Fruit fly (Drosophila melanogaster) whole organism, prepupa: ENCODE results near the gene CG31937.

ENCODE experiments used
- Blimp-1 ChIP-seq: fragments of 200-800 bp; sonication (Bioruptor generic); optimal IDR thresholded peaks from 3 replicates; lab custom pipeline; 2017; ENCODE audit warnings: missing biosample characterization, missing genetic modification characterization, mild to moderate bottlenecking, moderate library complexity, missing genetic modification reagents
- CG10631 ChIP-seq: fragments of 200-800 bp; sonication (Bioruptor generic); optimal IDR thresholded peaks from 2 replicates; lab custom pipeline; 2016; ENCODE audit warnings: missing biosample characterization, missing genetic modification characterization
- CG10669 ChIP-seq: fragments of 200-800 bp; sonication (Bioruptor generic); optimal IDR thresholded peaks from 3 replicates; lab custom pipeline; 2018; ENCODE audit warnings: missing biosample characterization, mild to moderate bottlenecking, missing genetic modification characterization, moderate library complexity
- CG11294 ChIP-seq: fragments of 200-800 bp; sonication (Bioruptor generic); IDR thresholded peaks from 2 replicates; pipeline ENCODE4 v1.3.6; 2022; ENCODE audit warnings: missing biosample characterization, missing genetic modification characterization
- CG11762 ChIP-seq: fragments of 200-800 bp; sonication (Bioruptor generic); optimal IDR thresholded peaks from 3 replicates; lab custom pipeline; 2016; ENCODE audit warnings: missing biosample characterization, missing genetic modification characterization; ENCODE audit not compliant: insufficient read depth
- CG15336 ChIP-seq: fragments of 200-800 bp; sonication (Bioruptor generic); IDR thresholded peaks from 2 replicates; pipeline ENCODE4 v1.3.6; 2022; ENCODE audit warnings: missing biosample characterization, missing genetic modification characterization
- CG1621 ChIP-seq: fragments of 200-800 bp; sonication (Bioruptor generic); optimal IDR thresholded peaks from 3 replicates; lab custom pipeline; 2018; ENCODE audit warnings: missing biosample characterization, mild to moderate bottlenecking, missing genetic modification characterization
- CG16779 ChIP-seq: fragments of 200-800 bp; sonication (Bioruptor generic); optimal IDR thresholded peaks from 3 replicates; lab custom pipeline; 2017; ENCODE audit warnings: missing biosample characterization, mild to moderate bottlenecking, missing genetic modification characterization
- CG3032 ChIP-seq: fragments of 200-800 bp; optimal IDR thresholded peaks from 2 replicates; lab custom pipeline; 2019; ENCODE audit warnings: missing biosample characterization, mild to moderate bottlenecking, missing genetic modification characterization, moderate library complexity
- CG32006 ChIP-seq: fragments of 200-800 bp; sonication (Bioruptor generic); optimal IDR thresholded peaks from 3 replicates; lab custom pipeline; 2017; ENCODE audit warnings: missing biosample characterization, mild to moderate bottlenecking, missing genetic modification characterization
- CG3919 ChIP-seq: fragments of 200-800 bp; sonication (Bioruptor generic); optimal IDR thresholded peaks from 3 replicates; lab custom pipeline; 2016; ENCODE audit warnings: missing biosample characterization, missing genetic modification characterization
- CG4318 ChIP-seq: fragments of 200-800 bp; sonication (Bioruptor generic); optimal IDR thresholded peaks from 3 replicates; lab custom pipeline; 2017; ENCODE audit warnings: missing biosample characterization, mild to moderate bottlenecking, missing genetic modification characterization
- CG6163 ChIP-seq: fragments of 200-800 bp; sonication (Bioruptor generic); IDR thresholded peaks from 3 replicates; pipeline ENCODE4 v1.3.6; 2022; ENCODE audit warnings: missing biosample characterization, missing genetic modification characterization
- CG6276 ChIP-seq: fragments of 200-800 bp; sonication (Bioruptor generic); optimal IDR thresholded peaks from 2 replicates; lab custom pipeline; 2017; ENCODE audit warnings: missing biosample characterization, mild to moderate bottlenecking, missing genetic modification characterization
- CG6792 ChIP-seq: fragments of 200-800 bp; sonication (Bioruptor generic); optimal IDR thresholded peaks from 3 replicates; lab custom pipeline; 2016; ENCODE audit warnings: missing biosample characterization, missing genetic modification characterization
- CG6808 ChIP-seq: fragments of 200-800 bp; sonication (Bioruptor generic); optimal IDR thresholded peaks from 3 replicates; lab custom pipeline; 2017; ENCODE audit warnings: missing biosample characterization, missing genetic modification characterization, mild to moderate bottlenecking, moderate library complexity, missing genetic modification reagents
- CG6854 ChIP-seq: fragments of 200-800 bp; sonication (Bioruptor generic); optimal IDR thresholded peaks from 2 replicates; lab custom pipeline; 2017; ENCODE audit warnings: missing biosample characterization, mild to moderate bottlenecking, missing genetic modification characterization
- CG8119 ChIP-seq: fragments of 200-800 bp; sonication (Bioruptor generic); IDR thresholded peaks from 3 replicates; pipeline ENCODE4 v1.3.6; 2022; ENCODE audit warnings: missing biosample characterization, missing genetic modification characterization
- CG8632 ChIP-seq: fragments of 200-800 bp; sonication (Bioruptor generic); optimal IDR thresholded peaks from 3 replicates; lab custom pipeline; 2016; ENCODE audit warnings: missing biosample characterization, missing genetic modification characterization
- CG9139 ChIP-seq: fragments of 200-800 bp; sonication (Bioruptor generic); optimal IDR thresholded peaks from 3 replicates; lab custom pipeline; 2017; ENCODE audit warnings: missing biosample characterization, mild to moderate bottlenecking, missing genetic modification characterization
- Eip75B ChIP-seq: fragments of 200-800 bp; sonication (Bioruptor generic); optimal IDR thresholded peaks from 3 replicates; lab custom pipeline; 2016; ENCODE audit warnings: missing biosample characterization, missing genetic modification characterization
- Eip78C ChIP-seq: fragments of 200-800 bp; sonication (Bioruptor generic); peaks from one replicate; lab custom pipeline; 2016; ENCODE audit warnings: missing biosample characterization, missing genetic modification characterization
- Eip93F ChIP-seq: fragments of 200-800 bp; sonication (Bioruptor generic); optimal IDR thresholded peaks from 2 replicates; lab custom pipeline; 2016; ENCODE audit warnings: missing biosample characterization, mild to moderate bottlenecking, missing genetic modification characterization
- Ets21C ChIP-seq: fragments of 200-800 bp; sonication (Bioruptor generic); optimal IDR thresholded peaks from 3 replicates; lab custom pipeline; 2016; ENCODE audit warnings: missing biosample characterization, missing genetic modification characterization
- Ets96B ChIP-seq: fragments of 200-800 bp; optimal IDR thresholded peaks from 2 replicates; lab custom pipeline; 2019; ENCODE audit warnings: missing biosample characterization, mild to moderate bottlenecking, missing genetic modification characterization, moderate library complexity
- Gug ChIP-seq: fragments of 200-800 bp; sonication (Bioruptor generic); IDR thresholded peaks from 2 replicates; pipeline ENCODE4 v1.3.6; 2022; ENCODE audit warnings: missing biosample characterization, missing genetic modification characterization
- Hr4 ChIP-seq: fragments of 200-800 bp; sonication (Bioruptor generic); optimal IDR thresholded peaks from 3 replicates; lab custom pipeline; 2016; ENCODE audit warnings: missing biosample characterization, missing genetic modification characterization
- Lpt ChIP-seq: fragments of 200-800 bp; sonication (Bioruptor generic); optimal IDR thresholded peaks from 3 replicates; lab custom pipeline; 2016; ENCODE audit warnings: missing biosample characterization, missing genetic modification characterization
- Met ChIP-seq: fragments of 200-800 bp; sonication (Bioruptor generic); optimal IDR thresholded peaks from 3 replicates; lab custom pipeline; 2016; ENCODE audit warnings: missing biosample characterization, missing genetic modification characterization
- OdsH ChIP-seq: fragments of 200-800 bp; sonication (Bioruptor generic); optimal IDR thresholded peaks from 3 replicates; lab custom pipeline; 2016; ENCODE audit warnings: missing biosample characterization, missing genetic modification characterization
- Smox ChIP-seq: fragments of 200-800 bp; sonication (Bioruptor generic); optimal IDR thresholded peaks from 3 replicates; lab custom pipeline; 2016; ENCODE audit warnings: missing biosample characterization, missing genetic modification characterization
- Sox102F ChIP-seq: fragments of 200-800 bp; sonication (Bioruptor generic); optimal IDR thresholded peaks from 2 replicates; lab custom pipeline; 2016; ENCODE audit warnings: missing biosample characterization, mild to moderate bottlenecking, missing genetic modification characterization
- Sox15 ChIP-seq: fragments of 200-800 bp; sonication (Bioruptor generic); optimal IDR thresholded peaks from 3 replicates; lab custom pipeline; 2016; ENCODE audit warnings: missing biosample characterization, missing genetic modification characterization
- achi ChIP-seq: fragments of 200-800 bp; sonication (Bioruptor generic); optimal IDR thresholded peaks from 3 replicates; lab custom pipeline; 2016; ENCODE audit warnings: missing biosample characterization, missing genetic modification characterization
- acj6 ChIP-seq: fragments of 200-800 bp; sonication (Bioruptor generic); optimal IDR thresholded peaks from 3 replicates; lab custom pipeline; 2016; ENCODE audit warnings: missing biosample characterization, missing genetic modification characterization
- cyc ChIP-seq: fragments of 200-800 bp; sonication (Bioruptor generic); optimal IDR thresholded peaks from 3 replicates; lab custom pipeline; 2016; ENCODE audit warnings: missing biosample characterization, missing genetic modification characterization
- dsx ChIP-seq: fragments of 200-800 bp; optimal IDR thresholded peaks from 3 replicates; lab custom pipeline; 2019; ENCODE audit warnings: missing biosample characterization, mild to moderate bottlenecking, missing genetic modification characterization, moderate library complexity; ENCODE audit not compliant: poor library complexity, severe bottlenecking
- eg ChIP-seq: fragments of 200-800 bp; sonication (Bioruptor generic); IDR thresholded peaks from 3 replicates; pipeline ENCODE4 v1.3.6; 2022; ENCODE audit warnings: missing biosample characterization, missing genetic modification characterization
- esn ChIP-seq: fragments of 200-800 bp; sonication (Bioruptor generic); optimal IDR thresholded peaks from 2 replicates; lab custom pipeline; 2016; ENCODE audit warnings: missing biosample characterization, mild to moderate bottlenecking, missing genetic modification characterization, moderate library complexity
- fd59A ChIP-seq: fragments of 200-800 bp; sonication (Bioruptor generic); optimal IDR thresholded peaks from 2 replicates; lab custom pipeline; 2017; ENCODE audit warnings: missing biosample characterization, mild to moderate bottlenecking, missing genetic modification characterization, missing genetic modification reagents
- fd85E ChIP-seq: fragments of 200-800 bp; sonication (Bioruptor generic); optimal IDR thresholded peaks from 3 replicates; lab custom pipeline; 2016; ENCODE audit warnings: missing biosample characterization, missing genetic modification characterization
- fkh ChIP-seq: fragments of 200-800 bp; sonication (Bioruptor generic); optimal IDR thresholded peaks from 3 replicates; lab custom pipeline; 2017; ENCODE audit warnings: missing biosample characterization, mild to moderate bottlenecking, missing genetic modification characterization, moderate library complexity
- lz ChIP-seq: fragments of 200-800 bp; sonication (Bioruptor generic); optimal IDR thresholded peaks from 3 replicates; lab custom pipeline; 2016; ENCODE audit warnings: missing biosample characterization, missing genetic modification characterization
- net ChIP-seq: fragments of 200-800 bp; sonication (Bioruptor generic); optimal IDR thresholded peaks from 3 replicates; lab custom pipeline; 2016; ENCODE audit warnings: missing biosample characterization, missing genetic modification characterization
- pdm3 ChIP-seq: fragments of 200-800 bp; sonication (Bioruptor generic); optimal IDR thresholded peaks from 3 replicates; lab custom pipeline; 2016; ENCODE audit warnings: missing biosample characterization, missing genetic modification characterization
- salr ChIP-seq, 2 experiments: fragments of 200-800 bp; sonication (Bioruptor generic); optimal IDR thresholded peaks; 3 replicates each; lab custom pipeline; 2016 to 2018; ENCODE audit warnings: missing biosample characterization in 2 of 2, missing genetic modification characterization in 2 of 2, mild to moderate bottlenecking in 1 of 2
- spab ChIP-seq: fragments of 200-800 bp; sonication (Bioruptor generic); optimal IDR thresholded peaks from 2 replicates; lab custom pipeline; 2017; ENCODE audit warnings: missing biosample characterization, mild to moderate bottlenecking, missing genetic modification characterization, missing genetic modification reagents
- ss ChIP-seq, 2 experiments: fragments of 200-800 bp; sonication (Bioruptor generic); optimal IDR thresholded peaks; 2 replicates in 1 of 2; 3 replicates in 1 of 2; lab custom pipeline; 2017 to 2018; ENCODE audit warnings: mild to moderate bottlenecking in 2 of 2, missing biosample characterization in 2 of 2, missing genetic modification characterization in 2 of 2, moderate library complexity in 1 of 2
- svp ChIP-seq: fragments of 200-800 bp; sonication (Bioruptor generic); peaks from one replicate; lab custom pipeline; 2016; ENCODE audit warnings: missing biosample characterization, missing genetic modification characterization

Gene CG31937

DNA sequence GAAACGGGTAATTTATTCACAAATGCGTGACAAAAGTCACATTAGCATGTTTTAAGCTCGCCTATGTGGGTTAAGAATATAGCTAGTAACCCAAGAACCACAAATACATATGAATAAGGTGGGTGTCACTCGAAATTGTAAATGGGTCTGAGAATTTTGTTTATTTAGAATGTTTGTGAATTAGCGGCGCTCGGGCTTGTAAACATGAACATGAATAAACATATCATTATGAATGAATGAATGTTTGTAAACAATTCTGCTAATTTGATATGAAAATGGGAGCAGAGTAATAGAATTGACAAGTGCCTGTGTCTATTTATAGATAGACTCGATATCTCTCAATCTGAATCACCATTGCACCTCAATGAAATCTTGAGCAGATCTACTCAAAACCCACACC lies 5.4 kb downstream of the CG31937 start:
- TF ChIP-seq fkh (GFP tag; lab: Kevin White, UChicago) = peak; percentile 64
- no peak for TF ChIP-seq Blimp-1 (GFP tag; lab: Kevin White, UChicago)

DNA sequence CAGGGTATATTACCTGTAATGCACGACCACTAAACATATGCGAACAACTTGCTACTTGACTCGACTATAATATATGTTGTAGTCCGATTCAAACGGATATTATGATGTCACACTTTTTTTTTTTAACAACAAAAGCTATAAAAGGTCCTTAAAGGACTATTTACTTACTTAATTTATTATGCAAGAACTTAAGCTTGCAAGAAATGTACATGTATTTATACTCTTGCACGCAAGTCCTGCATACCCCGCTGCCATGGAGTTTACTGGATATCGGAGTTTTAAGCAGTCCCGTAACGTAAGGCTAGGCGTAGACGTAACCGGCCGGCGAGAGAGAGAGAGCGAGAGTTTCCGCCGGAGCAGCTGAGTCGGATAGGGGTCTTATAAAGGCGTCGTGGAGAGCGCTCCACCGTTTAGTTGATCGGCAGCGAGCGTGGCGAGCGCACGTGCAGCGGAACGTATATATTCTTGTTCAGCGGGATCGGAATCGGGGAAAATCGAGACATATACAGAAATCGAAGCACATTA lies 7.4 kb downstream of the CG31937 start:
- TF ChIP-seq Smox (GFP tag; lab: Kevin White, UChicago) = peak; percentile 58
- TF ChIP-seq Eip93F (GFP tag; lab: Kevin White, UChicago) = no peak
- peak; percentile 43 for TF ChIP-seq Ets21C (GFP tag; lab: Kevin White, UChicago)
- peak; percentile 74 for TF ChIP-seq Sox102F (GFP tag; lab: Kevin White, UChicago)
- peak; percentile 99 for TF ChIP-seq CG32006 (GFP tag; lab: Kevin White, UChicago)
- peak; percentile 93 for TF ChIP-seq CG3919 (GFP tag; lab: Kevin White, UChicago)
- TF ChIP-seq CG9139 (GFP tag; lab: Kevin White, UChicago) = peak; percentile 49
- peak; percentile 97 for TF ChIP-seq CG4318 (GFP tag; lab: Kevin White, UChicago)
- peak; percentile 90 for TF ChIP-seq CG11294 (GFP tag; lab: Robert Waterston, UW)
- peak; percentile 74 for TF ChIP-seq cyc (GFP tag; lab: Kevin White, UChicago)
- peak; percentile 81 for TF ChIP-seq esn (GFP tag; lab: Kevin White, UChicago)
- TF ChIP-seq dsx (GFP tag; lab: Kevin White, UChicago) = peak; percentile 25
- peak; percentile 99 for TF ChIP-seq Hr4
- TF ChIP-seq CG6163 (GFP tag; lab: Robert Waterston, UW) = peak; percentile 88
- peak; percentile 90 for TF ChIP-seq CG11762 (GFP tag; lab: Kevin White, UChicago)
- peak; percentile 97 for TF ChIP-seq Eip78C (GFP tag; lab: Kevin White, UChicago)
- TF ChIP-seq CG1621 (tag; lab: Kevin White, UChicago) = peak; percentile 90
- peak; percentile 92 for TF ChIP-seq acj6 (GFP tag; lab: Kevin White, UChicago)
- TF ChIP-seq lz = peak; percentile 76
- peak; percentile 51 for TF ChIP-seq CG6808
- TF ChIP-seq OdsH = peak; percentile 96
- peak; percentile 90 for TF ChIP-seq Eip75B (GFP tag; lab: Kevin White, UChicago)
- TF ChIP-seq salr (GFP tag; optimal IDR thresholded peaks at IDR 0.05; lab: Kevin White, UChicago) = peak; percentile 39 to 96
- peak; percentile 81 for TF ChIP-seq CG16779
- peak; percentile 94 for TF ChIP-seq pdm3 (GFP tag; lab: Kevin White, UChicago)
- TF ChIP-seq net (GFP tag; lab: Kevin White, UChicago) = peak; percentile 93
- TF ChIP-seq CG8632 (GFP tag; lab: Kevin White, UChicago) = peak; percentile 82
- peak; percentile 94 for TF ChIP-seq eg (GFP tag; lab: Robert Waterston, UW)
- TF ChIP-seq ss (GFP tag; optimal IDR thresholded peaks at IDR 0.05; lab: Kevin White, UChicago) = peak in 1 of 2 experiments; percentile 65
- TF ChIP-seq CG8119 (GFP tag; lab: Robert Waterston, UW) = peak; percentile 97
- TF ChIP-seq Ets96B = peak; percentile 80
- peak; percentile 60 for TF ChIP-seq fd85E
- peak; percentile 93 for TF ChIP-seq CG10631 (GFP tag; lab: Kevin White, UChicago)
- peak; percentile 78 for TF ChIP-seq CG10669 (GFP tag; lab: Kevin White, UChicago)
- TF ChIP-seq Sox15 (GFP tag; lab: Kevin White, UChicago) = peak; percentile 75
- TF ChIP-seq CG6276 = peak; percentile 95
- peak; percentile 45 for TF ChIP-seq fkh (GFP tag; lab: Kevin White, UChicago)
- peak; percentile 94 for TF ChIP-seq achi (GFP tag; lab: Kevin White, UChicago)
- peak; percentile 47 for TF ChIP-seq fd59A (GFP tag; lab: Kevin White, UChicago)
- TF ChIP-seq CG6792 (GFP tag; lab: Kevin White, UChicago) = peak; percentile 91
- TF ChIP-seq spab (GFP tag; lab: Kevin White, UChicago) = peak; percentile 65
- TF ChIP-seq Lpt = peak; percentile 95
- peak; percentile 83 for TF ChIP-seq svp (GFP tag; lab: Kevin White, UChicago)
- TF ChIP-seq Gug = peak; percentile 94
- peak; percentile 73 for TF ChIP-seq Met (GFP tag; lab: Kevin White, UChicago)
- TF ChIP-seq CG6854 (GFP tag; lab: Kevin White, UChicago) = no peak
- peak; percentile 68 for TF ChIP-seq CG3032 (tag; lab: Kevin White, UChicago)
- TF ChIP-seq CG15336 (GFP tag; lab: Robert Waterston, UW) = peak; percentile 97
